Worm (Caenorhabditis elegans) whole organism, young adult: ENCODE results near the gene col-166.

Experiments
- F39B2.1 ChIP-seq: fragments of 200-800 bp; sonication (Bioruptor generic); IDR thresholded peaks from 2 replicates; pipeline ENCODE4 v1.3.6; 2022; ENCODE audit warnings: missing genetic modification reagents, missing genetic modification characterization, missing compliant biosample characterization
- F49E8.2 ChIP-seq: sonication (generic microtip); optimal IDR thresholded peaks from 3 replicates; lab custom pipeline; 2017; ENCODE audit warnings: missing genetic modification characterization, mild to moderate bottlenecking, missing compliant biosample characterization, antibody characterized with exemption, moderate library complexity; ENCODE audit not compliant: insufficient read depth
- ama-1 ChIP-seq, 3 experiments: fragments of 150-350 bp in 1 of 3; sonication (generic microtip) in 2 of 3; optimal IDR thresholded peaks; 2 replicates each; lab custom pipeline; 2014 to 2018; ENCODE audit warnings: missing biosample characterization in 2 of 3, missing genetic modification characterization in 2 of 3, missing genetic modification reagents in 2 of 3
- ceh-58 ChIP-seq: fragments of 200-800 bp; sonication (Bioruptor generic); IDR thresholded peaks from 2 replicates; pipeline ENCODE4 v1.3.6; 2022; ENCODE audit warnings: missing genetic modification characterization, missing compliant biosample characterization
- efl-1 ChIP-seq: fragments of 150-350 bp; optimal IDR thresholded peaks from 2 replicates; lab custom pipeline; 2014; ENCODE audit warnings: missing biosample characterization, missing genetic modification reagents, missing genetic modification characterization
- egl-18 ChIP-seq: fragments of 200-800 bp; sonication (Bioruptor generic); IDR thresholded peaks from 2 replicates; pipeline ENCODE4 v1.3.6; 2022; ENCODE audit warnings: missing genetic modification reagents, missing genetic modification characterization, missing compliant biosample characterization
- him-1 ChIP-seq: sonication (generic microtip); optimal IDR thresholded peaks from 2 replicates; lab custom pipeline; 2016; ENCODE audit warnings: missing genotype, missing genetic modification reagents, missing genetic modification characterization, missing compliant biosample characterization
- mcd-1 ChIP-seq: fragments of 200-800 bp; sonication (Bioruptor generic); IDR thresholded peaks from 2 replicates; pipeline ENCODE4 v1.3.6; 2022; ENCODE audit warnings: missing genetic modification reagents, missing genetic modification characterization, missing compliant biosample characterization
- mxl-1 ChIP-seq: sonication (generic microtip); optimal IDR thresholded peaks from 2 replicates; lab custom pipeline; 2016; ENCODE audit warnings: missing genetic modification characterization, missing compliant biosample characterization
- pha-4 ChIP-seq: fragments of 150-350 bp; sonication (generic microtip); optimal IDR thresholded peaks from 2 replicates; lab custom pipeline; 2014; ENCODE audit warnings: missing biosample characterization, missing genetic modification reagents, missing genetic modification characterization
- sdz-38 ChIP-seq: sonication (generic microtip); optimal IDR thresholded peaks from 2 replicates; lab custom pipeline; 2016; ENCODE audit warnings: missing genotype, missing genetic modification characterization, missing compliant biosample characterization
- snpc-1.3 ChIP-seq: sonication (generic microtip); optimal IDR thresholded peaks from 2 replicates; lab custom pipeline; 2017; ENCODE audit warnings: missing genetic modification characterization, mild to moderate bottlenecking, missing compliant biosample characterization, antibody characterized with exemption, moderate library complexity, missing genotype, missing genetic modification reagents; ENCODE audit not compliant: insufficient read depth
- snpc-4 ChIP-seq, 5 experiments: fragments of 150-350 bp in 1 of 5; sonication (generic microtip) in 4 of 5; optimal IDR thresholded peaks; 2 replicates each; lab custom pipeline; 2014 to 2018; ENCODE audit warnings: missing genetic modification characterization in 5 of 5, missing biosample characterization in 3 of 5, antibody characterized with exemption in 2 of 5, mild to moderate bottlenecking in 2 of 5, missing compliant biosample characterization in 2 of 5, missing genotype in 2 of 5, moderate library complexity in 2 of 5, missing genetic modification reagents in 1 of 5
- ztf-25 ChIP-seq: fragments of 200-800 bp; sonication (Bioruptor generic); IDR thresholded peaks from 2 replicates; pipeline ENCODE4 v1.3.6; 2022; ENCODE audit warnings: missing genetic modification reagents, missing genetic modification characterization, missing compliant biosample characterization

DNA sequence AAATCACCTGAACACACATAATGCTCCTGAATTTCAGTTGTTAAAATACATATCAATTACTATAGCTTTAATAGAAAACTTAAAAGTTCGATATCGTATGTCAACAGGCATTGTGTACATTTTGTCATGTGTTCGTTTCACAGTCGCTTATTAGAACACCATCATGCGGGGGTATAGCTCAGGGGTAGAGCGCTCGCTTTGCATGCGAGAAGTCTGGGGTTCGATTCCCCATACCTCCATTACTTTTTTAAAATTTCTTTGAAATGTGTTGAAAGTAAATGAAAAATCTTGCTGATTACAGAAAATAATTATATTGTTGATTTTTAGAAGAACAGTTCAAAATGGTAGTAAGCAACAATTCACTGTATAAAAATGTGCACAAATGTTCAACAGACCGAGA is 6.3 kb downstream of the col-166 start:
- TF ChIP-seq sdz-38 (tag; lab: Kevin White, UChicago) (no peak), ztf-25 (GFP tag; lab: Robert Waterston, UW) (peak; percentile 94), pha-4 (tag; lab: Kevin White, UChicago) (no peak), mcd-1 (GFP tag; lab: Robert Waterston, UW) (no peak; the same call in 1 of the 2 replicates), F49E8.2 (tag; lab: Kevin White, UChicago) (peak; percentile 27), ama-1 (optimal IDR thresholded peaks at IDR 0.05; lab: Kevin White, UChicago) (no peak), ama-1 (GFP tag; optimal IDR thresholded peaks at IDR 0.05; lab: Kevin White, UChicago) (peak; percentile 67 to 84), mxl-1 (tag; lab: Kevin White, UChicago) (peak; percentile 90), F39B2.1 (GFP tag; lab: Robert Waterston, UW) (no peak), him-1 (tag; lab: Kevin White, UChicago) (peak; percentile 97), ceh-58 (GFP tag; lab: Robert Waterston, UW) (no peak), efl-1 (GFP tag; lab: Kevin White, UChicago) (no peak), egl-18 (GFP tag; lab: Robert Waterston, UW) (0 out of 2 replicates have a peak, but pooled peaks have one; percentile 42), snpc-4 (GFP tag; optimal IDR thresholded peaks at IDR 0.05; lab: Kevin White, UChicago) (peak; percentile 85), snpc-4 (tag; optimal IDR thresholded peaks at IDR 0.05; lab: Kevin White, UChicago) (peak in 2 of 4 experiments; percentile 35 to 83), snpc-1.3 (peak; percentile 94)
